Fruit fly (Drosophila melanogaster): ENCODE results near the gene Iru.

- no peak for TF ChIP-seq fd59A (GFP tag; optimal IDR thresholded peaks at IDR 0.05)
- peak; percentile 32 for TF ChIP-seq Sox14 (GFP tag; optimal IDR thresholded peaks at IDR 0.05)
- 0 out of 2 replicates have a peak, but pooled peaks have one; percentile 22 for TF ChIP-seq CG15336 (GFP tag; IDR thresholded peaks at IDR 0.05)
- peak; percentile 11 for TF ChIP-seq CG8319 (GFP tag; optimal IDR thresholded peaks at IDR 0.05)
- no peak for TF ChIP-seq pdm3 (GFP tag; optimal IDR thresholded peaks at IDR 0.05)
- no peak for TF ChIP-seq vri (GFP tag; optimal IDR thresholded peaks at IDR 0.05)
These were observed 21.6 kb upstream of the Iru start, which contains the start of gene CG11970 for dm6 chr3R:8984602-8985074.
